Fruit fly (Drosophila melanogaster) whole organism, embryonic: ENCODE data around the gene CG10508.
A peak's percentile ranks its signal among the peaks of the same experiment; 100 is the strongest.

Experiments used
- Ada2b ChIP-seq: fragments of 200-800 bp; sonication (Bioruptor generic); IDR thresholded peaks from 2 replicates; pipeline ENCODE4 v1.3.6; 2022; ENCODE audit warnings: missing biosample characterization, missing genetic modification characterization
- BEAF-32 ChIP-seq: fragments of 200-800 bp; sonication (Bioruptor generic); optimal IDR thresholded peaks from 3 replicates; lab custom pipeline; 2017; ENCODE audit warnings: missing biosample characterization, missing genetic modification characterization, mild to moderate bottlenecking, moderate library complexity, missing genetic modification reagents
- CG11085 ChIP-seq: fragments of 200-800 bp; sonication (Bioruptor generic); IDR thresholded peaks from 2 replicates; pipeline ENCODE4 v1.3.6; 2022; ENCODE audit warnings: missing biosample characterization, missing genetic modification characterization
- CG11093 ChIP-seq: fragments of 200-800 bp; sonication (Bioruptor generic); IDR thresholded peaks from 3 replicates; pipeline ENCODE4 v1.3.6; 2022; ENCODE audit warnings: missing biosample characterization, missing genetic modification characterization
- CG11247 ChIP-seq: fragments of 200-800 bp; sonication (Bioruptor generic); IDR thresholded peaks from 2 replicates; pipeline ENCODE4 v1.3.6; 2022; ENCODE audit warnings: missing biosample characterization, missing genetic modification characterization
- CG11504 ChIP-seq: fragments of 200-800 bp; sonication (Bioruptor generic); optimal IDR thresholded peaks from 3 replicates; lab custom pipeline; 2019; ENCODE audit warnings: missing biosample characterization, mild to moderate bottlenecking, missing genetic modification characterization, moderate library complexity
- CG14667 ChIP-seq: fragments of 200-800 bp; sonication (Bioruptor generic); IDR thresholded peaks from 2 replicates; pipeline ENCODE4 v1.3.6; 2022; ENCODE audit warnings: missing biosample characterization, missing genetic modification characterization
- CG16863 ChIP-seq: fragments of 200-800 bp; sonication (Bioruptor generic); optimal IDR thresholded peaks from 3 replicates; lab custom pipeline; 2016; ENCODE audit warnings: missing biosample characterization, missing genetic modification characterization
- CG18011 ChIP-seq: fragments of 200-800 bp; sonication (Bioruptor generic); optimal IDR thresholded peaks from 2 replicates; lab custom pipeline; 2017; ENCODE audit warnings: missing biosample characterization, missing genetic modification characterization, mild to moderate bottlenecking, moderate library complexity, missing genotype
- CG2889 ChIP-seq: fragments of 200-800 bp; sonication (Bioruptor generic); IDR thresholded peaks from 3 replicates; pipeline ENCODE4 v1.3.6; 2022; ENCODE audit warnings: missing biosample characterization, missing genetic modification characterization
- CG4617 ChIP-seq: fragments of 200-800 bp; sonication (Bioruptor generic); optimal IDR thresholded peaks from 3 replicates; lab custom pipeline; 2016; ENCODE audit warnings: missing biosample characterization, missing genetic modification characterization, borderline replicate concordance
- CG4820 ChIP-seq: fragments of 200-800 bp; sonication (Bioruptor generic); optimal IDR thresholded peaks from 3 replicates; lab custom pipeline; 2016; ENCODE audit warnings: missing biosample characterization, missing genetic modification characterization
- CG6654 ChIP-seq: fragments of 200-800 bp; sonication (Bioruptor generic); optimal IDR thresholded peaks from 2 replicates; lab custom pipeline; 2017; ENCODE audit warnings: missing biosample characterization, mild to moderate bottlenecking, missing genetic modification characterization
- CG6854 ChIP-seq: fragments of 200-800 bp; sonication (Bioruptor generic); optimal IDR thresholded peaks from 3 replicates; lab custom pipeline; 2017; ENCODE audit warnings: missing biosample characterization, mild to moderate bottlenecking, missing genetic modification characterization
- CG7372 ChIP-seq: fragments of 200-800 bp; sonication (Bioruptor generic); IDR thresholded peaks from 2 replicates; pipeline ENCODE4 v1.3.6; 2022; ENCODE audit warnings: missing biosample characterization, missing genetic modification characterization
- CG7556 ChIP-seq: fragments of 200-800 bp; sonication (Bioruptor generic); optimal IDR thresholded peaks from 2 replicates; lab custom pipeline; 2017; ENCODE audit warnings: missing biosample characterization, mild to moderate bottlenecking, missing genetic modification characterization
- CG7839 ChIP-seq: fragments of 200-800 bp; sonication (Bioruptor generic); optimal IDR thresholded peaks from 3 replicates; lab custom pipeline; 2018; ENCODE audit warnings: missing biosample characterization, mild to moderate bottlenecking, missing genetic modification characterization, moderate library complexity
- CG9797 ChIP-seq: fragments of 200-800 bp; sonication (Bioruptor generic); optimal IDR thresholded peaks from 3 replicates; lab custom pipeline; 2018; ENCODE audit warnings: missing biosample characterization, mild to moderate bottlenecking, missing genetic modification characterization
- CHES-1-like ChIP-seq: fragments of 200-800 bp; sonication (Bioruptor generic); optimal IDR thresholded peaks from 2 replicates; lab custom pipeline; 2016; ENCODE audit warnings: missing biosample characterization, missing genetic modification characterization
- Gsc ChIP-seq: fragments of 200-800 bp; sonication (Bioruptor generic); IDR thresholded peaks from 2 replicates; pipeline ENCODE4 v1.3.6; 2022; ENCODE audit warnings: missing biosample characterization, missing genetic modification characterization
- HHEX ChIP-seq: fragments of 200-800 bp; sonication (Bioruptor generic); optimal IDR thresholded peaks from 3 replicates; lab custom pipeline; 2017; ENCODE audit warnings: missing biosample characterization, mild to moderate bottlenecking, missing genetic modification characterization, missing genetic modification reagents
- Hmx ChIP-seq: fragments of 200-800 bp; sonication (Bioruptor generic); optimal IDR thresholded peaks from 2 replicates; lab custom pipeline; 2016; ENCODE audit warnings: missing biosample characterization, missing genetic modification characterization
- Hr39 ChIP-seq: fragments of >200 bp; optimal IDR thresholded peaks from 2 replicates; lab custom pipeline; 2017
- Kr ChIP-seq: fragments of 200-800 bp; sonication (Bioruptor generic); optimal IDR thresholded peaks from 2 replicates; lab custom pipeline; 2017; ENCODE audit warnings: missing biosample characterization, mild to moderate bottlenecking, missing genetic modification characterization
- MESR4 ChIP-seq: fragments of 200-800 bp; sonication (Bioruptor generic); optimal IDR thresholded peaks from 2 replicates; lab custom pipeline; 2018; ENCODE audit warnings: missing biosample characterization, mild to moderate bottlenecking, missing genetic modification characterization, moderate library complexity
- Max ChIP-seq: fragments of 200-800 bp; sonication (Bioruptor generic); optimal IDR thresholded peaks from 2 replicates; lab custom pipeline; 2016; ENCODE audit warnings: missing biosample characterization, mild to moderate bottlenecking, missing genetic modification characterization
- Poxn ChIP-seq: fragments of 200-800 bp; sonication (Bioruptor generic); IDR thresholded peaks from 2 replicates; pipeline ENCODE4 v1.3.6; 2022; ENCODE audit warnings: missing biosample characterization, missing genetic modification characterization
- Ravus ChIP-seq: fragments of 200-800 bp; sonication (Bioruptor generic); IDR thresholded peaks from 2 replicates; pipeline ENCODE4 v1.3.6; 2022; ENCODE audit warnings: missing biosample characterization, missing genetic modification characterization
- aop ChIP-seq: fragments of 200-800 bp; sonication (Bioruptor generic); IDR thresholded peaks from 2 replicates; pipeline ENCODE4 v1.3.6; 2022; ENCODE audit warnings: missing biosample characterization, missing genetic modification characterization
- bab2 ChIP-seq: fragments of 200-800 bp; sonication (Bioruptor generic); optimal IDR thresholded peaks from 2 replicates; lab custom pipeline; 2016; ENCODE audit warnings: missing biosample characterization, missing genetic modification characterization
- crp ChIP-seq, 2 experiments: fragments of 200-800 bp; sonication (Bioruptor generic); optimal IDR thresholded peaks; 2 replicates in 1 of 2; 3 replicates in 1 of 2; lab custom pipeline; 2017; ENCODE audit warnings: missing biosample characterization in 2 of 2, missing genetic modification characterization in 2 of 2, mild to moderate bottlenecking in 1 of 2, moderate library complexity in 1 of 2
- dati ChIP-seq: fragments of 200-800 bp; sonication (Bioruptor generic); IDR thresholded peaks from 2 replicates; pipeline ENCODE4 v1.3.6; 2022; ENCODE audit warnings: missing biosample characterization, missing genetic modification characterization
- dpn ChIP-seq, 2 experiments: fragments of 200-800 bp; sonication (Bioruptor generic); optimal IDR thresholded peaks; 3 replicates each; lab custom pipeline; 2016; ENCODE audit warnings: missing biosample characterization in 2 of 2, missing genetic modification characterization in 2 of 2
- fd102C ChIP-seq: fragments of 200-800 bp; sonication (Bioruptor generic); optimal IDR thresholded peaks from 2 replicates; lab custom pipeline; 2018; ENCODE audit warnings: missing biosample characterization, mild to moderate bottlenecking, missing genetic modification characterization, moderate library complexity
- fru ChIP-seq: fragments of >200 bp; optimal IDR thresholded peaks from 2 replicates; lab custom pipeline; 2017
- ftz-f1 ChIP-seq: fragments of 200-800 bp; sonication (Bioruptor generic); optimal IDR thresholded peaks from 2 replicates; lab custom pipeline; 2016; ENCODE audit warnings: missing biosample characterization, missing genetic modification characterization
- gcm2 ChIP-seq: fragments of 200-800 bp; sonication (Bioruptor generic); optimal IDR thresholded peaks from 2 replicates; lab custom pipeline; 2016; ENCODE audit warnings: missing biosample characterization, missing genetic modification characterization
- gsb ChIP-seq: fragments of 200-800 bp; sonication (Bioruptor generic); IDR thresholded peaks from 2 replicates; pipeline ENCODE4 v1.3.6; 2022; ENCODE audit warnings: missing biosample characterization, missing genetic modification characterization
- h ChIP-seq: fragments of >200 bp; optimal IDR thresholded peaks from 2 replicates; lab custom pipeline; 2017
- ham ChIP-seq: fragments of 200-800 bp; sonication (Bioruptor generic); IDR thresholded peaks from 2 replicates; pipeline ENCODE4 v1.3.6; 2022; ENCODE audit warnings: missing biosample characterization, missing genetic modification characterization
- her ChIP-seq: fragments of 200-800 bp; sonication (Bioruptor generic); optimal IDR thresholded peaks from 2 replicates; lab custom pipeline; 2016; ENCODE audit warnings: missing biosample characterization, missing genetic modification characterization
- kay ChIP-seq: fragments of 200-800 bp; sonication (Bioruptor generic); optimal IDR thresholded peaks from 2 replicates; lab custom pipeline; 2016; ENCODE audit warnings: missing biosample characterization, missing genetic modification characterization
- klu ChIP-seq: fragments of 200-800 bp; sonication (Bioruptor generic); IDR thresholded peaks from 2 replicates; pipeline ENCODE4 v1.3.6; 2022; ENCODE audit warnings: missing biosample characterization, missing genetic modification characterization
- lab ChIP-seq: fragments of 200-800 bp; sonication (Bioruptor generic); optimal IDR thresholded peaks from 3 replicates; lab custom pipeline; 2017; ENCODE audit warnings: missing biosample characterization, missing genetic modification characterization, mild to moderate bottlenecking, moderate library complexity, missing genetic modification reagents
- nau ChIP-seq: fragments of 200-800 bp; sonication (Bioruptor generic); optimal IDR thresholded peaks from 3 replicates; lab custom pipeline; 2017; ENCODE audit warnings: missing biosample characterization, mild to moderate bottlenecking, missing genetic modification characterization, missing genetic modification reagents
- pan ChIP-seq, 4 experiments: fragments of >200 bp in 3 of 4; fragments of 200-800 bp in 1 of 4; sonication (Bioruptor generic) in 1 of 4; optimal IDR thresholded peaks in 3 of 4; IDR thresholded peaks in 1 of 4; 2 replicates each; pipeline versions ENCODE4 v1.3.6 to Lab custom; 2017 to 2022; ENCODE audit warnings: missing biosample characterization in 2 of 4, missing genetic modification characterization in 2 of 4, mixed read lengths in 1 of 4
- pfk ChIP-seq: fragments of 200-800 bp; sonication (Bioruptor generic); optimal IDR thresholded peaks from 2 replicates; lab custom pipeline; 2018; ENCODE audit warnings: missing biosample characterization, mild to moderate bottlenecking, missing genetic modification characterization, moderate library complexity
- phol ChIP-seq: fragments of 200-800 bp; sonication (Bioruptor generic); optimal IDR thresholded peaks from 3 replicates; lab custom pipeline; 2018; ENCODE audit warnings: missing biosample characterization, mild to moderate bottlenecking, missing genetic modification characterization, moderate library complexity
- so ChIP-seq: fragments of 200-800 bp; sonication (Bioruptor generic); IDR thresholded peaks from 3 replicates; pipeline ENCODE4 v1.3.6; 2022; ENCODE audit warnings: missing biosample characterization, missing genetic modification characterization
- sr ChIP-seq: fragments of 200-800 bp; sonication (Bioruptor generic); IDR thresholded peaks from 3 replicates; pipeline ENCODE4 v1.3.6; 2022; ENCODE audit warnings: missing biosample characterization, missing genetic modification characterization
- tio ChIP-seq: fragments of 200-800 bp; sonication (Bioruptor generic); optimal IDR thresholded peaks from 2 replicates; lab custom pipeline; 2017; ENCODE audit warnings: missing biosample characterization, missing genetic modification characterization, inconsistent platforms

Gene CG10508

dm6 chr3L:21171905-21172304, 38.1 kb upstream of the CG10508 start, which contains the start of gene Ac78C (continued):
- peak; percentile 68 for TF ChIP-seq CG14667 (GFP tag; lab: Robert Waterston, UW)
- TF ChIP-seq CHES-1-like = peak; percentile 91
- peak; percentile 87 for TF ChIP-seq gsb (GFP tag; lab: Robert Waterston, UW)
- TF ChIP-seq CG6854 = peak; percentile 77
- TF ChIP-seq CG11247 (GFP tag; lab: Robert Waterston, UW) = peak; percentile 86
- TF ChIP-seq lab (GFP tag; lab: Kevin White, UChicago) = peak; percentile 96
- peak; percentile 90 for TF ChIP-seq Ada2b (GFP tag; lab: Robert Waterston, UW)
- peak; percentile 76 for TF ChIP-seq CG18011
- peak; percentile 66; the same call in 2 of the 3 replicates for TF ChIP-seq CG11093
- peak; percentile 83 for TF ChIP-seq CG7372 (GFP tag; lab: Robert Waterston, UW)
- TF ChIP-seq BEAF-32 (GFP tag; lab: Kevin White, UChicago) = no peak
- peak; percentile 90 for TF ChIP-seq bab2 (GFP tag; lab: Kevin White, UChicago)
- no peak for TF ChIP-seq h
- no peak for TF ChIP-seq fd102C
- peak; percentile 90 for TF ChIP-seq CG7839 (tag; lab: Kevin White, UChicago)
- peak; percentile 61 for TF ChIP-seq CG6654 (GFP tag; lab: Kevin White, UChicago)
- TF ChIP-seq kay = peak; percentile 63
- no peak for TF ChIP-seq Kr (GFP tag; lab: Kevin White, UChicago)
- no peak for TF ChIP-seq CG9797 (GFP tag; lab: Kevin White, UChicago)
- TF ChIP-seq CG4820 (GFP tag; lab: Kevin White, UChicago) = peak; percentile 64
- TF ChIP-seq nau = peak; percentile 82
- no peak for TF ChIP-seq fru (lab: Kevin White, UChicago)
- TF ChIP-seq Hr39 (lab: Kevin White, UChicago) = no peak
- peak; percentile 82 for TF ChIP-seq CG11504 (tag; lab: Kevin White, UChicago)
- peak; percentile 74 for TF ChIP-seq gcm2
- TF ChIP-seq CG4617 (GFP tag; lab: Kevin White, UChicago) = peak; percentile 7
- peak; percentile 93 for TF ChIP-seq her (GFP tag; lab: Kevin White, UChicago)
- peak; percentile 77 for TF ChIP-seq Poxn (GFP tag; lab: Robert Waterston, UW)
- TF ChIP-seq MESR4 (GFP tag; lab: Kevin White, UChicago) = peak; percentile 14
- no peak for TF ChIP-seq crp (GFP tag; optimal IDR thresholded peaks at IDR 0.05; lab: Kevin White, UChicago)
- TF ChIP-seq dpn (GFP tag; optimal IDR thresholded peaks at IDR 0.05; lab: Kevin White, UChicago) = peak; percentile 88 to 92
- peak; percentile 82; the same call in 2 of the 3 replicates for TF ChIP-seq so (GFP tag; lab: Robert Waterston, UW)
- TF ChIP-seq ftz-f1 = peak; percentile 36
- TF ChIP-seq Max = peak; percentile 65
- TF ChIP-seq CG11085 (GFP tag; lab: Robert Waterston, UW) = peak; percentile 82
- peak; percentile 66 for TF ChIP-seq klu (GFP tag; lab: Robert Waterston, UW)
- peak; percentile 50 for TF ChIP-seq Ravus (GFP tag; lab: Robert Waterston, UW)
- peak; percentile 24 for TF ChIP-seq tio (GFP tag; lab: Kevin White, UChicago)
- TF ChIP-seq Hmx (GFP tag; lab: Kevin White, UChicago) = peak; percentile 46
- 0 out of 2 replicates have a peak, but pooled peaks have one; percentile 32 for TF ChIP-seq Gsc (GFP tag; lab: Robert Waterston, UW)
- TF ChIP-seq CG2889 (GFP tag; lab: Robert Waterston, UW) = peak; percentile 72
- TF ChIP-seq CG7556 (GFP tag; lab: Kevin White, UChicago) = peak; percentile 27
- peak; percentile 66 for TF ChIP-seq phol
- peak; percentile 32; the same call in 1 of the 3 replicates for TF ChIP-seq sr (GFP tag; lab: Robert Waterston, UW)
- no peak for TF ChIP-seq aop (GFP tag; lab: Robert Waterston, UW)
- peak; percentile 65 for TF ChIP-seq pfk
- no peak for TF ChIP-seq dati (GFP tag; lab: Robert Waterston, UW)
- peak; percentile 42; the same call in 1 of the 2 replicates for TF ChIP-seq ham
- TF ChIP-seq HHEX (GFP tag; lab: Kevin White, UChicago) = peak; percentile 91
- TF ChIP-seq pan (optimal IDR thresholded peaks at IDR 0.05; lab: Kevin White, UChicago) = no peak
- peak in 1 of 2 experiments; percentile 91 for TF ChIP-seq pan (GFP tag; optimal IDR thresholded peaks at IDR 0.05 in 1 of 2, IDR thresholded peaks at IDR 0.05 in 1 of 2)
- peak; percentile 83 for TF ChIP-seq CG16863 (GFP tag; lab: Kevin White, UChicago)
